Worm (Caenorhabditis elegans): ENCODE measurements around the gene fbxb-99.

ce11 chrII:3764486-3764885 lies 28.8 kb downstream of the fbxb-99 start, which contains the start of gene srx-112:
- no peak for TF ChIP-seq ceh-39 (tag; optimal IDR thresholded peaks at IDR 0.05)
- TF ChIP-seq elt-3 (tag; optimal IDR thresholded peaks at IDR 0.05): no peak

Measured in whole organism, mixed stage, embryonic.